Worm (Caenorhabditis elegans) whole organism, L4 larva: ENCODE results near the gene tmem-120.
A peak's percentile ranks its signal among the peaks of the same experiment; 100 is the strongest.

Experiments used
- F26F4.8 ChIP-seq: fragments of 200-800 bp; sonication (Bioruptor generic); conservative IDR thresholded peaks from 2 replicates; pipeline ENCODE4 v1.3.6; 2022; ENCODE audit warnings: missing genetic modification characterization, missing compliant biosample characterization
- F44E2.7 ChIP-seq: fragments of 200-800 bp; sonication (Bioruptor generic); IDR thresholded peaks from 2 replicates; pipeline ENCODE4 v2.1.2; 2022; ENCODE audit warnings: missing genetic modification characterization, missing compliant biosample characterization
- T26A8.4 ChIP-seq: fragments of 200-800 bp; sonication (Bioruptor generic); IDR thresholded peaks from 2 replicates; pipeline ENCODE4 v1.3.6; 2022; ENCODE audit warnings: missing genetic modification characterization, missing compliant biosample characterization
- Y105C5A.15 ChIP-seq: fragments of 200-800 bp; sonication (Bioruptor generic); IDR thresholded peaks from 2 replicates; pipeline ENCODE4 v1.3.6; 2022; ENCODE audit warnings: missing genetic modification characterization, missing compliant biosample characterization
- Y48G9A.11 ChIP-seq: fragments of 200-800 bp; sonication (Bioruptor generic); IDR thresholded peaks from 2 replicates; pipeline ENCODE4 v1.3.6; 2022; ENCODE audit warnings: missing genetic modification reagents, missing genetic modification characterization, missing compliant biosample characterization
- aha-1 ChIP-seq: fragments of 150-350 bp; peaks from one replicate; lab custom pipeline; 2014; ENCODE audit warnings: missing biosample characterization, missing genetic modification characterization
- arid-1 ChIP-seq: fragments of 200-800 bp; sonication (Bioruptor generic); conservative IDR thresholded peaks from 2 replicates; pipeline ENCODE4 v1.3.6; 2022; ENCODE audit warnings: missing genetic modification reagents, missing genetic modification characterization, missing compliant biosample characterization
- ceh-20 ChIP-seq: fragments of 200-800 bp; sonication (Bioruptor generic); IDR thresholded peaks from 2 replicates; pipeline ENCODE4 v1.3.6; 2022; ENCODE audit warnings: missing genetic modification reagents, missing genetic modification characterization, missing compliant biosample characterization
- ceh-62 ChIP-seq: sonication (generic microtip); optimal IDR thresholded peaks from 2 replicates; lab custom pipeline; 2017; ENCODE audit warnings: missing biosample characterization, missing genetic modification characterization
- ceh-82 ChIP-seq: sonication (generic microtip); optimal IDR thresholded peaks from 2 replicates; lab custom pipeline; 2017; ENCODE audit warnings: missing biosample characterization, missing genetic modification characterization
- ces-1 ChIP-seq: fragments of 150-350 bp; sonication (generic microtip); optimal IDR thresholded peaks from 4 replicates; lab custom pipeline; 2014; ENCODE audit warnings: missing biosample characterization, missing genetic modification reagents, missing genetic modification characterization
- cey-2 ChIP-seq: sonication (generic microtip); optimal IDR thresholded peaks from 3 replicates; lab custom pipeline; 2017; ENCODE audit warnings: missing genetic modification characterization, mild to moderate bottlenecking, missing compliant biosample characterization, antibody characterized with exemption, borderline replicate concordance; ENCODE audit not compliant: insufficient read depth
- daf-12 ChIP-seq: fragments of 150-350 bp; optimal IDR thresholded peaks from 2 replicates; lab custom pipeline; 2014; ENCODE audit warnings: missing biosample characterization, missing genetic modification reagents, missing genetic modification characterization
- daf-16 ChIP-seq, 3 experiments: sonication (generic microtip); optimal IDR thresholded peaks; 2 replicates each; lab custom pipeline; 2016 to 2017; ENCODE audit warnings: missing genetic modification characterization in 3 of 3, missing genetic modification reagents in 3 of 3, mild to moderate bottlenecking in 2 of 3, missing compliant biosample characterization in 2 of 3, missing biosample characterization in 1 of 3, moderate library complexity in 1 of 3
- dmd-8 ChIP-seq: fragments of 200-800 bp; sonication (Bioruptor generic); IDR thresholded peaks from 2 replicates; pipeline ENCODE4 v1.3.6; 2022; ENCODE audit warnings: missing genetic modification characterization, missing compliant biosample characterization
- dpl-1 ChIP-seq: fragments of 150-350 bp; optimal IDR thresholded peaks from 2 replicates; lab custom pipeline; 2014; ENCODE audit warnings: missing biosample characterization, missing genetic modification reagents, missing genetic modification characterization
- dve-1 ChIP-seq: sonication (generic microtip); optimal IDR thresholded peaks from 2 replicates; lab custom pipeline; 2017; ENCODE audit warnings: antibody characterized with exemption, mild to moderate bottlenecking, missing genetic modification characterization, missing compliant biosample characterization; ENCODE audit not compliant: insufficient read depth
- egl-27 ChIP-seq: sonication (generic microtip); optimal IDR thresholded peaks from 3 replicates; lab custom pipeline; 2017; ENCODE audit warnings: missing biosample characterization, missing genetic modification reagents, missing genetic modification characterization
- egl-43 ChIP-seq: fragments of 200-800 bp; sonication (Bioruptor generic); IDR thresholded peaks from 2 replicates; pipeline ENCODE4 v1.3.6; 2022; ENCODE audit warnings: missing genetic modification reagents, missing genetic modification characterization, missing compliant biosample characterization
- hlh-11 ChIP-seq: fragments of 200-800 bp; sonication (Bioruptor generic); optimal IDR thresholded peaks from 2 replicates; lab custom pipeline; 2018; ENCODE audit warnings: mild to moderate bottlenecking, missing genetic modification characterization, missing compliant biosample characterization
- hlh-30 ChIP-seq: sonication (generic microtip); optimal IDR thresholded peaks from 2 replicates; lab custom pipeline; 2017; ENCODE audit warnings: antibody characterized with exemption, mild to moderate bottlenecking, missing genetic modification characterization, missing compliant biosample characterization; ENCODE audit not compliant: insufficient read depth
- hmg-1.1 ChIP-seq: fragments of 200-800 bp; sonication (Bioruptor generic); IDR thresholded peaks from 2 replicates; pipeline ENCODE4 v1.3.6; 2022; ENCODE audit warnings: missing genetic modification reagents, missing genetic modification characterization, missing compliant biosample characterization
- jun-1 ChIP-seq: fragments of 150-350 bp; optimal IDR thresholded peaks from 2 replicates; lab custom pipeline; 2014; ENCODE audit warnings: missing biosample characterization, missing genetic modification reagents, missing genetic modification characterization
- lin-1 ChIP-seq: fragments of 200-800 bp; sonication (Bioruptor generic); IDR thresholded peaks from 2 replicates; pipeline ENCODE4 v1.3.6; 2022; ENCODE audit warnings: missing genetic modification reagents, missing genetic modification characterization, missing compliant biosample characterization
- lin-13 ChIP-seq: fragments of 150-350 bp; optimal IDR thresholded peaks from 2 replicates; lab custom pipeline; 2014; ENCODE audit warnings: missing biosample characterization, missing genetic modification reagents, missing genetic modification characterization
- lin-15B ChIP-seq: fragments of 150-350 bp; sonication (generic microtip); optimal IDR thresholded peaks from 3 replicates; lab custom pipeline; 2014; ENCODE audit warnings: missing biosample characterization, missing genetic modification characterization
- lin-38 ChIP-seq: fragments of 200-800 bp; sonication (Bioruptor generic); IDR thresholded peaks from 2 replicates; pipeline ENCODE4 v1.3.6; 2022; ENCODE audit warnings: missing genetic modification reagents, missing genetic modification characterization, missing compliant biosample characterization
- lsy-2 ChIP-seq, 2 experiments: fragments of 150-350 bp in 1 of 2; sonication (generic microtip) in 1 of 2; optimal IDR thresholded peaks; 2 replicates each; lab custom pipeline; 2014 to 2017; ENCODE audit warnings: missing biosample characterization in 2 of 2, missing genetic modification characterization in 2 of 2
- mep-1 ChIP-seq: fragments of 150-350 bp; sonication (generic microtip); optimal IDR thresholded peaks from 3 replicates; lab custom pipeline; 2014; ENCODE audit warnings: missing biosample characterization, missing genetic modification characterization
- mes-2 ChIP-seq: sonication (generic microtip); optimal IDR thresholded peaks from 2 replicates; lab custom pipeline; 2016; ENCODE audit warnings: missing genotype, mild to moderate bottlenecking, missing genetic modification characterization, missing compliant biosample characterization; ENCODE audit not compliant: poor library complexity, severe bottlenecking
- nhr-10 ChIP-seq: fragments of 150-350 bp; optimal IDR thresholded peaks from 2 replicates; lab custom pipeline; 2014; ENCODE audit warnings: missing biosample characterization, missing genetic modification characterization
- nhr-102 ChIP-seq: sonication (generic microtip); optimal IDR thresholded peaks from 2 replicates; lab custom pipeline; 2016; ENCODE audit warnings: mild to moderate bottlenecking, missing genetic modification characterization, moderate library complexity, missing compliant biosample characterization
- nhr-11 ChIP-seq: fragments of 150-350 bp; optimal IDR thresholded peaks from 2 replicates; lab custom pipeline; 2014; ENCODE audit warnings: missing biosample characterization, missing genetic modification characterization
- nhr-111 ChIP-seq: fragments of 200-800 bp; sonication (Bioruptor generic); optimal IDR thresholded peaks from 2 replicates; lab custom pipeline; 2018; ENCODE audit warnings: mild to moderate bottlenecking, missing genetic modification characterization, missing compliant biosample characterization
- nhr-28 ChIP-seq: fragments of 150-350 bp; optimal IDR thresholded peaks from 2 replicates; lab custom pipeline; 2014; ENCODE audit warnings: missing biosample characterization, missing genetic modification characterization
- nhr-41 ChIP-seq: fragments of 200-800 bp; sonication (Bioruptor generic); IDR thresholded peaks from 2 replicates; pipeline ENCODE4 v1.3.6; 2022; ENCODE audit warnings: missing genetic modification reagents, missing genetic modification characterization, missing compliant biosample characterization
- nhr-76 ChIP-seq: fragments of 150-350 bp; optimal IDR thresholded peaks from 2 replicates; lab custom pipeline; 2014; ENCODE audit warnings: missing biosample characterization, missing genetic modification characterization
- php-3 ChIP-seq: fragments of 200-800 bp; sonication (Bioruptor generic); IDR thresholded peaks from 2 replicates; pipeline ENCODE4 v1.3.6; 2022; ENCODE audit warnings: missing genetic modification reagents, missing genetic modification characterization, missing compliant biosample characterization
- rbr-2 ChIP-seq: sonication (generic microtip); optimal IDR thresholded peaks from 2 replicates; lab custom pipeline; 2016; ENCODE audit warnings: missing genotype, missing genetic modification characterization, missing compliant biosample characterization
- saeg-2 ChIP-seq: fragments of 200-800 bp; sonication (Bioruptor generic); IDR thresholded peaks from 2 replicates; pipeline ENCODE4 v1.3.6; 2022; ENCODE audit warnings: missing genetic modification reagents, missing genetic modification characterization, missing compliant biosample characterization
- sdz-12 ChIP-seq: fragments of 200-800 bp; sonication (Bioruptor generic); optimal IDR thresholded peaks from 2 replicates; lab custom pipeline; 2018; ENCODE audit warnings: mild to moderate bottlenecking, missing genetic modification characterization, missing compliant biosample characterization
- snpc-4 ChIP-seq: fragments of 150-350 bp; optimal IDR thresholded peaks from 2 replicates; lab custom pipeline; 2014; ENCODE audit warnings: missing biosample characterization, missing genetic modification characterization
- unc-130 ChIP-seq: sonication (generic microtip); optimal IDR thresholded peaks from 2 replicates; lab custom pipeline; 2016; ENCODE audit warnings: missing genetic modification reagents, missing genetic modification characterization, missing compliant biosample characterization
- unc-39 ChIP-seq: sonication (generic microtip); optimal IDR thresholded peaks from 2 replicates; lab custom pipeline; 2017; ENCODE audit warnings: missing biosample characterization, missing genetic modification characterization
- unc-62 ChIP-seq, 3 experiments: fragments of 150-350 bp in 1 of 3; sonication (generic microtip); optimal IDR thresholded peaks in 2 of 3; peaks in 1 of 3; 1 replicate in 1 of 3; 2 replicates in 2 of 3; lab custom pipeline; 2014 to 2017; ENCODE audit warnings: missing biosample characterization in 3 of 3, missing genetic modification characterization in 3 of 3, missing genetic modification reagents in 3 of 3, missing genotype in 1 of 3
- zfp-2 ChIP-seq: sonication (generic microtip); optimal IDR thresholded peaks from 2 replicates; lab custom pipeline; 2016; ENCODE audit warnings: mild to moderate bottlenecking, missing genetic modification characterization, missing compliant biosample characterization
- zip-2 ChIP-seq: fragments of 150-350 bp; optimal IDR thresholded peaks from 2 replicates; lab custom pipeline; 2014; ENCODE audit warnings: missing biosample characterization, missing genetic modification characterization
- ztf-7 ChIP-seq: fragments of 150-350 bp; optimal IDR thresholded peaks from 2 replicates; lab custom pipeline; 2014; ENCODE audit warnings: missing biosample characterization, missing genetic modification characterization

The tmem-120 gene

ce11 chrIII:1517893-1518292 is at the start of gene tmem-120:
tmem-120 (minus strand) TSS chrIII:1517993.
- no peak for TF ChIP-seq egl-43
- TF ChIP-seq, all 104 proteins: peak for 0

- TF ChIP-seq unc-39 (no peak), saeg-2 (GFP tag; lab: Robert Waterston, UW) (no peak), lin-13 (GFP tag; lab: Kevin White, UChicago) (peak; percentile 13), nhr-11 (tag; lab: Kevin White, UChicago) (no peak), Y105C5A.15 (no peak), egl-27 (no peak), nhr-10 (tag; lab: Kevin White, UChicago) (no peak), mes-2 (tag; lab: Kevin White, UChicago) (peak; percentile 83), zip-2 (tag; lab: Kevin White, UChicago) (no peak), mep-1 (peak; percentile 53), arid-1 (GFP tag; lab: Robert Waterston, UW) (no peak), lsy-2 (tag; optimal IDR thresholded peaks at IDR 0.05; lab: Kevin White, UChicago) (peak in 1 of 2 experiments; percentile 85), nhr-102 (peak; percentile 7), ztf-7 (tag; lab: Kevin White, UChicago) (peak; percentile 36), sdz-12 (GFP tag; lab: Kevin White, UChicago) (no peak), nhr-111 (GFP tag; lab: Kevin White, UChicago) (no peak), hmg-1.1 (GFP tag; lab: Robert Waterston, UW) (0 out of 2 replicates have a peak, but pooled peaks have one; percentile 18), dpl-1 (GFP tag; lab: Kevin White, UChicago) (peak; percentile 77), php-3 (no peak), dve-1 (tag; lab: Kevin White, UChicago) (no peak), nhr-76 (tag; lab: Kevin White, UChicago) (no peak), dmd-8 (no peak), lin-38 (GFP tag; lab: Robert Waterston, UW) (peak; percentile 79), cey-2 (tag; lab: Kevin White, UChicago) (no peak), ceh-82 (tag; lab: Kevin White, UChicago) (no peak), daf-16 (GFP tag; optimal IDR thresholded peaks at IDR 0.05; lab: Kevin White, UChicago) (no peak), daf-16 (tag; optimal IDR thresholded peaks at IDR 0.05; lab: Kevin White, UChicago) (peak; percentile 18), hlh-11 (tag; lab: Kevin White, UChicago) (no peak), nhr-28 (tag; lab: Kevin White, UChicago) (no peak), hlh-30 (tag; lab: Kevin White, UChicago) (peak; percentile 23), lin-15B (tag; lab: Kevin White, UChicago) (no peak), ceh-62 (tag; lab: Kevin White, UChicago) (no peak), F44E2.7 (GFP tag; lab: Robert Waterston, UW) (no peak), daf-12 (tag; lab: Kevin White, UChicago) (no peak), F26F4.8 (GFP tag; lab: Robert Waterston, UW) (no peak), Y48G9A.11 (GFP tag; lab: Robert Waterston, UW) (no peak), ceh-20 (GFP tag; lab: Robert Waterston, UW) (no peak), jun-1 (tag; lab: Kevin White, UChicago) (no peak), unc-62 (GFP tag; optimal IDR thresholded peaks at IDR 0.05 in 1 of 2; lab: Kevin White, UChicago) (peak in 1 of 2 experiments; percentile 93), unc-62 (tag; optimal IDR thresholded peaks at IDR 0.05; lab: Kevin White, UChicago) (no peak), unc-130 (GFP tag; lab: Kevin White, UChicago) (no peak), T26A8.4 (no peak), aha-1 (tag; lab: Kevin White, UChicago) (peak; percentile 1), rbr-2 (tag; lab: Kevin White, UChicago) (no peak), snpc-4 (tag; lab: Kevin White, UChicago) (no peak), zfp-2 (tag; lab: Kevin White, UChicago) (no peak), nhr-41 (no peak), ces-1 (GFP tag; lab: Kevin White, UChicago) (no peak), lin-1 (GFP tag; lab: Robert Waterston, UW) (no peak)
Observed at ce11 chrIII:1558441-1559159, 40.8 kb upstream of the tmem-120 start, which contains the start of the genes eelo-1 and Y67D2.2. eelo-1 (minus strand) TSS chrIII:1558529. Y67D2.2 (plus strand) TSS chrIII:1558800.
